Worm (Caenorhabditis elegans): Measurements from ENCODE around the gene ZK1067.4.

ZK1067.4 gene

DNA sequence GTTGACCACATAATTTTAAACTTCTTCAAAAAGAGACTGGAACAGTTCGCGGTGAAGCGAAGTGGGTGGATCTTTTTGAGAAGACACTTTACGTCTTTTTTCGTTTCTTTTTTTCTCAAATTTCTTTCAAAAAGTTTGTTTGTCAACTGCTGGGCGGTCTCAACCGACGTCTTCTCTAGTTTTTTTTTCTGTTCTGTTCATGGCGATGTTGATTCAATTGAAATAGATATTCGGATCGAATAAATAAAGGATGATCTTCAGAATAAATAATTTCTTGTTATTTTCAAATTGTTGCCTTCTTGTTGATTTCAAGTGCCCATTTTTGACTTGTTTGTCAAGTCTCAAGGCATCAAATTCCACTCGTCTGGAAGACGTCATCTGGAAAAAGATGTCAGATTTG lies 40.2 kb downstream of the ZK1067.4 start, which contains the start of gene T26C5.4:
Gene T26C5.4, minus strand, starts transcription at position 101 of the 400 bp plus-strand sequence.
- TF ChIP-seq akir-1 (GFP tag; optimal IDR thresholded peaks at IDR 0.05) (no peak), F33H1.4 (GFP tag; IDR thresholded peaks at IDR 0.05) (no peak), F10E7.11 (tag; optimal IDR thresholded peaks at IDR 0.05) (no peak), snpc-3.4 (tag; optimal IDR thresholded peaks at IDR 0.05) (no peak), hsf-1 (GFP tag; IDR thresholded peaks at IDR 0.05) (no peak), nhr-27 (tag; optimal IDR thresholded peaks at IDR 0.05) (no peak), K11D2.4 (GFP tag; IDR thresholded peaks at IDR 0.05) (no peak), xnd-1 (tag; optimal IDR thresholded peaks at IDR 0.05) (no peak), atf-7 (tag; optimal IDR thresholded peaks at IDR 0.05) (no peak), zfh-2 (GFP tag; conservative IDR thresholded peaks at IDR 0.05) (no peak)

DNA sequence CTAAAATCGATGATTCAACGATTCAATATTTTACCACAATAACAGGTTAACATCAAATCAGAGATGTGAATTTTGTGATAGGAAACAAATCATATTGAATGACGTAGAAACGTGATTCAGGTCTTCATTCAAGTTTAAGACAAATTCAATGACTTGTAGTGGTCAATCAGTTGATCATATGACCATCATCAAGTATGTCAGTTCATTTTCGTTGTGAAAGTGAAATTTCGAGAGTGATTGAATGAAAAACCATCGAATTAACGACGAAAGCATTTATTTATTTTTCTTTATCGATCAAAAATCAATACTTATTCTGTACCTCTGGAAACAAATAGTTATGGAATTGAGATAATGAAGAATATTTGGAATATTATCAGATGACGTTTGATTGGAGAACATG lies 41.4 kb downstream of the ZK1067.4 start:
- TF ChIP-seq F57A8.1 (GFP tag; optimal IDR thresholded peaks at IDR 0.05), result no peak
- no peak for TF ChIP-seq ceh-100 (GFP tag; IDR thresholded peaks at IDR 0.05)
- TF ChIP-seq rcor-1 (GFP tag; IDR thresholded peaks at IDR 0.05), result no peak
- TF ChIP-seq dpff-1 (tag; optimal IDR thresholded peaks at IDR 0.05), result no peak
- TF ChIP-seq attf-6 (GFP tag; IDR thresholded peaks at IDR 0.05), result no peak
- TF ChIP-seq F10E7.11 (tag; optimal IDR thresholded peaks at IDR 0.05), result no peak
- no peak for TF ChIP-seq rec-8 (tag; optimal IDR thresholded peaks at IDR 0.05)

DNA sequence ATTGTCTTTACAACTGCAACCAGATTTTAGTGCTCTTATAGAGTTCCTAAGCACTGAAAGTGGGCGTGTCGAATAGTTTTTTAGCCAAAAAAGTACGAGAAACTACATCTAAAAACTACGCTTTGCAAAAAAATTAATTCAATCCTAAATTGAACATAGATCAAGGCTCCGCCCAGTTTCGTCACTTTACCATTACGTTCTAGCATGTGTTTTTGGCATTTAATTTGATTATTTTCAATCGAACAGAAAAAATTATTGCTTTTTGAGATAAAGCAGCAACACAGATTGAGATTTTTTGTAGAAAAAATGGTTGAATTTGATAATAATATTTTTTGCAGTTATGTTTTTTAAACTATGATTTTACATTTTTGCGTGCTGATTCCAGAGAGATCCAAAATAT lies 44.0 kb downstream of the ZK1067.4 start, which contains the start of gene nlp-82:
Gene nlp-82, minus strand, starts transcription at position 101 of the 400 bp plus-strand sequence.
- TF ChIP-seq D2030.7 (GFP tag; IDR thresholded peaks at IDR 0.05), result no peak
- no peak for TF ChIP-seq tbp1 (GFP tag; optimal IDR thresholded peaks at IDR 0.05)
- no peak for TF ChIP-seq attf-5 (GFP tag; optimal IDR thresholded peaks at IDR 0.05)
- TF ChIP-seq nhr-120 (GFP tag; IDR thresholded peaks at IDR 0.05), result no peak
- TF ChIP-seq unc-62 (GFP tag; optimal IDR thresholded peaks at IDR 0.05), result no peak
- TF ChIP-seq egl-18 (GFP tag; IDR thresholded peaks at IDR 0.05), result no peak
- TF ChIP-seq atf-7 (tag; optimal IDR thresholded peaks at IDR 0.05), result no peak
- TF ChIP-seq aptf-2 (GFP tag; conservative IDR thresholded peaks at IDR 0.05), result no peak
- no peak for TF ChIP-seq ets-4 (GFP tag; optimal IDR thresholded peaks at IDR 0.05)
- no peak for TF ChIP-seq T26A5.8 (tag; optimal IDR thresholded peaks at IDR 0.05)
- TF ChIP-seq attf-6 (GFP tag; IDR thresholded peaks at IDR 0.05), result no peak
- no peak for TF ChIP-seq die-1 (tag; optimal IDR thresholded peaks at IDR 0.05)
- no peak for TF ChIP-seq rpc-1 (optimal IDR thresholded peaks at IDR 0.05)
- no peak for TF ChIP-seq rpc-1 (tag; optimal IDR thresholded peaks at IDR 0.05)
- TF ChIP-seq let-607 (tag; optimal IDR thresholded peaks at IDR 0.05), result no peak
- TF ChIP-seq F55B11.4 (tag; optimal IDR thresholded peaks at IDR 0.05; ENCODE audit: borderline replicate concordance, insufficient read depth), result no peak
- TF ChIP-seq ceh-79 (tag; optimal IDR thresholded peaks at IDR 0.05), result no peak
- TF ChIP-seq unc-130 (GFP tag; optimal IDR thresholded peaks at IDR 0.05), result no peak
- no peak for TF ChIP-seq repo-1 (tag; optimal IDR thresholded peaks at IDR 0.05)
- TF ChIP-seq B0035.1 (tag; optimal IDR thresholded peaks at IDR 0.05), result no peak
- no peak for TF ChIP-seq F10E7.11 (tag; optimal IDR thresholded peaks at IDR 0.05)

DNA sequence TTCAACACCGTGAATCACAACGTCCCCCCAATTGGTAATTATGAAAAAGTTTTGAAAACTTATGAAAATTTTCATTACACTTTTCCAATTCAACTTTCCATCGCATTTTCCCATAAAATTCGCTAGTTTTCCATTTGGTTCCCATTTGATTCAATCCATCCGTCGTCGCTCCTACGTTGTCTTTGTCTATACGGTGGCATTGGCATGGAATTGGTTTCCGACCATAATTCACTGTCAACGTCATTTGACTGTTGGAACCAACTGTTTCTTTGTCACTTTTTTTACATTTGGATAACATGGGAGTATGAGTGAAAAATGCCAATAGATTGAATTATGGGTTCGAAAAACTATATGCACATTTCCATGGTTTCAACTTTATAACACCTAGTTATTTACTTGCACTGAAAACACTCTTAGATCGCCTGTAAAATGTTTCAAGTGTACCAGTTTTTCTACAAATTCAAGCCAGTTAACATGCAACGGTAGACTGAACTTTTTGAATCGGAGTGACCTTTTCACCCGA lies 47.9 kb downstream of the ZK1067.4 start:
- no peak for TF ChIP-seq lsl-1 (GFP tag; optimal IDR thresholded peaks at IDR 0.05)
- TF ChIP-seq B0019.2 (GFP tag; conservative IDR thresholded peaks at IDR 0.05), result no peak
- TF ChIP-seq let-607 (tag; optimal IDR thresholded peaks at IDR 0.05), result no peak
- TF ChIP-seq ztf-6 (GFP tag; IDR thresholded peaks at IDR 0.05), result no peak
- no peak for TF ChIP-seq nhr-179 (tag; optimal IDR thresholded peaks at IDR 0.05)
- TF ChIP-seq zfh-2 (GFP tag; conservative IDR thresholded peaks at IDR 0.05), result no peak
- TF ChIP-seq ceh-91 (GFP tag; IDR thresholded peaks at IDR 0.05), result no peak
- TF ChIP-seq Y53F4B.3 (GFP tag; IDR thresholded peaks at IDR 0.05), result no peak
- no peak for TF ChIP-seq nhr-90 (tag; optimal IDR thresholded peaks at IDR 0.05)
- TF ChIP-seq hlh-12 (tag; optimal IDR thresholded peaks at IDR 0.05), result no peak
- TF ChIP-seq lin-26 (GFP tag; IDR thresholded peaks at IDR 0.05), result no peak

Measured in whole organism, young adult.